Worm (Caenorhabditis elegans): ENCODE results near the gene C08H9.15.

- TF ChIP-seq fkh-10 (GFP tag; optimal IDR thresholded peaks at IDR 0.05): no peak
- no peak for TF ChIP-seq nhr-11 (tag; optimal IDR thresholded peaks at IDR 0.05)
- TF ChIP-seq Y22D7AL.16 (tag; optimal IDR thresholded peaks at IDR 0.05): no peak
- no peak for TF ChIP-seq ama-1 (optimal IDR thresholded peaks at IDR 0.05)
Observed at ce11 chrII:9840313-9840712, 40.7 kb upstream of the C08H9.15 start, which contains the start of gene ZK938.11.
